Fruit fly (Drosophila melanogaster) whole organism, prepupa: ENCODE measurements around the gene hwt.

Experiments used
- Blimp-1 ChIP-seq: fragments of 200-800 bp; sonication (Bioruptor generic); optimal IDR thresholded peaks from 3 replicates; lab custom pipeline; 2017; ENCODE audit warnings: missing biosample characterization, missing genetic modification characterization, mild to moderate bottlenecking, moderate library complexity, missing genetic modification reagents
- CG10631 ChIP-seq: fragments of 200-800 bp; sonication (Bioruptor generic); optimal IDR thresholded peaks from 2 replicates; lab custom pipeline; 2016; ENCODE audit warnings: missing biosample characterization, missing genetic modification characterization
- CG11294 ChIP-seq: fragments of 200-800 bp; sonication (Bioruptor generic); IDR thresholded peaks from 2 replicates; pipeline ENCODE4 v1.3.6; 2022; ENCODE audit warnings: missing biosample characterization, missing genetic modification characterization
- CG15336 ChIP-seq: fragments of 200-800 bp; sonication (Bioruptor generic); IDR thresholded peaks from 2 replicates; pipeline ENCODE4 v1.3.6; 2022; ENCODE audit warnings: missing biosample characterization, missing genetic modification characterization
- CG16779 ChIP-seq: fragments of 200-800 bp; sonication (Bioruptor generic); optimal IDR thresholded peaks from 3 replicates; lab custom pipeline; 2017; ENCODE audit warnings: missing biosample characterization, mild to moderate bottlenecking, missing genetic modification characterization
- CG3032 ChIP-seq: fragments of 200-800 bp; optimal IDR thresholded peaks from 2 replicates; lab custom pipeline; 2019; ENCODE audit warnings: missing biosample characterization, mild to moderate bottlenecking, missing genetic modification characterization, moderate library complexity
- CG31627 ChIP-seq: fragments of 200-800 bp; sonication (Bioruptor generic); optimal IDR thresholded peaks from 3 replicates; lab custom pipeline; 2016; ENCODE audit warnings: missing biosample characterization, missing genetic modification characterization
- CG32006 ChIP-seq: fragments of 200-800 bp; sonication (Bioruptor generic); optimal IDR thresholded peaks from 3 replicates; lab custom pipeline; 2017; ENCODE audit warnings: missing biosample characterization, mild to moderate bottlenecking, missing genetic modification characterization
- CG34406 ChIP-seq: fragments of 200-800 bp; sonication (Bioruptor generic); optimal IDR thresholded peaks from 3 replicates; lab custom pipeline; 2016; ENCODE audit warnings: missing biosample characterization, missing genetic modification characterization
- CG3919 ChIP-seq: fragments of 200-800 bp; sonication (Bioruptor generic); optimal IDR thresholded peaks from 3 replicates; lab custom pipeline; 2016; ENCODE audit warnings: missing biosample characterization, missing genetic modification characterization
- CG4318 ChIP-seq: fragments of 200-800 bp; sonication (Bioruptor generic); optimal IDR thresholded peaks from 3 replicates; lab custom pipeline; 2017; ENCODE audit warnings: missing biosample characterization, mild to moderate bottlenecking, missing genetic modification characterization
- CG6163 ChIP-seq: fragments of 200-800 bp; sonication (Bioruptor generic); IDR thresholded peaks from 3 replicates; pipeline ENCODE4 v1.3.6; 2022; ENCODE audit warnings: missing biosample characterization, missing genetic modification characterization
- CG6276 ChIP-seq: fragments of 200-800 bp; sonication (Bioruptor generic); optimal IDR thresholded peaks from 2 replicates; lab custom pipeline; 2017; ENCODE audit warnings: missing biosample characterization, mild to moderate bottlenecking, missing genetic modification characterization
- CG6792 ChIP-seq: fragments of 200-800 bp; sonication (Bioruptor generic); optimal IDR thresholded peaks from 3 replicates; lab custom pipeline; 2016; ENCODE audit warnings: missing biosample characterization, missing genetic modification characterization
- CG6854 ChIP-seq: fragments of 200-800 bp; sonication (Bioruptor generic); optimal IDR thresholded peaks from 2 replicates; lab custom pipeline; 2017; ENCODE audit warnings: missing biosample characterization, mild to moderate bottlenecking, missing genetic modification characterization
- CG8119 ChIP-seq: fragments of 200-800 bp; sonication (Bioruptor generic); IDR thresholded peaks from 3 replicates; pipeline ENCODE4 v1.3.6; 2022; ENCODE audit warnings: missing biosample characterization, missing genetic modification characterization
- CG8632 ChIP-seq: fragments of 200-800 bp; sonication (Bioruptor generic); optimal IDR thresholded peaks from 3 replicates; lab custom pipeline; 2016; ENCODE audit warnings: missing biosample characterization, missing genetic modification characterization
- CG9139 ChIP-seq: fragments of 200-800 bp; sonication (Bioruptor generic); optimal IDR thresholded peaks from 3 replicates; lab custom pipeline; 2017; ENCODE audit warnings: missing biosample characterization, mild to moderate bottlenecking, missing genetic modification characterization
- Eip78C ChIP-seq: fragments of 200-800 bp; sonication (Bioruptor generic); peaks from one replicate; lab custom pipeline; 2016; ENCODE audit warnings: missing biosample characterization, missing genetic modification characterization
- Ets21C ChIP-seq: fragments of 200-800 bp; sonication (Bioruptor generic); optimal IDR thresholded peaks from 3 replicates; lab custom pipeline; 2016; ENCODE audit warnings: missing biosample characterization, missing genetic modification characterization
- Ets96B ChIP-seq: fragments of 200-800 bp; optimal IDR thresholded peaks from 2 replicates; lab custom pipeline; 2019; ENCODE audit warnings: missing biosample characterization, mild to moderate bottlenecking, missing genetic modification characterization, moderate library complexity
- Hr38 ChIP-seq: sonication (Bioruptor generic); optimal IDR thresholded peaks from 2 replicates; lab custom pipeline; 2016; ENCODE audit warnings: missing biosample characterization, missing genetic modification characterization
- Hr39 ChIP-seq: fragments of 200-800 bp; sonication (Bioruptor generic); optimal IDR thresholded peaks from 2 replicates; lab custom pipeline; 2016; ENCODE audit warnings: missing biosample characterization, missing genetic modification characterization
- Lpt ChIP-seq: fragments of 200-800 bp; sonication (Bioruptor generic); optimal IDR thresholded peaks from 3 replicates; lab custom pipeline; 2016; ENCODE audit warnings: missing biosample characterization, missing genetic modification characterization
- Met ChIP-seq: fragments of 200-800 bp; sonication (Bioruptor generic); optimal IDR thresholded peaks from 3 replicates; lab custom pipeline; 2016; ENCODE audit warnings: missing biosample characterization, missing genetic modification characterization
- OdsH ChIP-seq: fragments of 200-800 bp; sonication (Bioruptor generic); optimal IDR thresholded peaks from 3 replicates; lab custom pipeline; 2016; ENCODE audit warnings: missing biosample characterization, missing genetic modification characterization
- Smox ChIP-seq: fragments of 200-800 bp; sonication (Bioruptor generic); optimal IDR thresholded peaks from 3 replicates; lab custom pipeline; 2016; ENCODE audit warnings: missing biosample characterization, missing genetic modification characterization
- Sox102F ChIP-seq: fragments of 200-800 bp; sonication (Bioruptor generic); optimal IDR thresholded peaks from 2 replicates; lab custom pipeline; 2016; ENCODE audit warnings: missing biosample characterization, mild to moderate bottlenecking, missing genetic modification characterization
- Sox14 ChIP-seq: fragments of 200-800 bp; sonication (Bioruptor generic); optimal IDR thresholded peaks from 3 replicates; lab custom pipeline; 2016; ENCODE audit warnings: missing biosample characterization, missing genetic modification characterization
- achi ChIP-seq: fragments of 200-800 bp; sonication (Bioruptor generic); optimal IDR thresholded peaks from 3 replicates; lab custom pipeline; 2016; ENCODE audit warnings: missing biosample characterization, missing genetic modification characterization
- cyc ChIP-seq: fragments of 200-800 bp; sonication (Bioruptor generic); optimal IDR thresholded peaks from 3 replicates; lab custom pipeline; 2016; ENCODE audit warnings: missing biosample characterization, missing genetic modification characterization
- eg ChIP-seq: fragments of 200-800 bp; sonication (Bioruptor generic); IDR thresholded peaks from 3 replicates; pipeline ENCODE4 v1.3.6; 2022; ENCODE audit warnings: missing biosample characterization, missing genetic modification characterization
- esn ChIP-seq: fragments of 200-800 bp; sonication (Bioruptor generic); optimal IDR thresholded peaks from 2 replicates; lab custom pipeline; 2016; ENCODE audit warnings: missing biosample characterization, mild to moderate bottlenecking, missing genetic modification characterization, moderate library complexity
- fkh ChIP-seq: fragments of 200-800 bp; sonication (Bioruptor generic); optimal IDR thresholded peaks from 3 replicates; lab custom pipeline; 2017; ENCODE audit warnings: missing biosample characterization, mild to moderate bottlenecking, missing genetic modification characterization, moderate library complexity
- lz ChIP-seq: fragments of 200-800 bp; sonication (Bioruptor generic); optimal IDR thresholded peaks from 3 replicates; lab custom pipeline; 2016; ENCODE audit warnings: missing biosample characterization, missing genetic modification characterization
- net ChIP-seq: fragments of 200-800 bp; sonication (Bioruptor generic); optimal IDR thresholded peaks from 3 replicates; lab custom pipeline; 2016; ENCODE audit warnings: missing biosample characterization, missing genetic modification characterization
- svp ChIP-seq: fragments of 200-800 bp; sonication (Bioruptor generic); peaks from one replicate; lab custom pipeline; 2016; ENCODE audit warnings: missing biosample characterization, missing genetic modification characterization
- topi ChIP-seq: fragments of 200-800 bp; sonication (Bioruptor generic); optimal IDR thresholded peaks from 3 replicates; lab custom pipeline; 2016; ENCODE audit warnings: missing biosample characterization, missing genetic modification characterization
- vri ChIP-seq: fragments of 200-800 bp; sonication (Bioruptor generic); optimal IDR thresholded peaks from 3 replicates; lab custom pipeline; 2016; ENCODE audit warnings: missing biosample characterization, mild to moderate bottlenecking, missing genetic modification characterization

Gene hwt

DNA sequence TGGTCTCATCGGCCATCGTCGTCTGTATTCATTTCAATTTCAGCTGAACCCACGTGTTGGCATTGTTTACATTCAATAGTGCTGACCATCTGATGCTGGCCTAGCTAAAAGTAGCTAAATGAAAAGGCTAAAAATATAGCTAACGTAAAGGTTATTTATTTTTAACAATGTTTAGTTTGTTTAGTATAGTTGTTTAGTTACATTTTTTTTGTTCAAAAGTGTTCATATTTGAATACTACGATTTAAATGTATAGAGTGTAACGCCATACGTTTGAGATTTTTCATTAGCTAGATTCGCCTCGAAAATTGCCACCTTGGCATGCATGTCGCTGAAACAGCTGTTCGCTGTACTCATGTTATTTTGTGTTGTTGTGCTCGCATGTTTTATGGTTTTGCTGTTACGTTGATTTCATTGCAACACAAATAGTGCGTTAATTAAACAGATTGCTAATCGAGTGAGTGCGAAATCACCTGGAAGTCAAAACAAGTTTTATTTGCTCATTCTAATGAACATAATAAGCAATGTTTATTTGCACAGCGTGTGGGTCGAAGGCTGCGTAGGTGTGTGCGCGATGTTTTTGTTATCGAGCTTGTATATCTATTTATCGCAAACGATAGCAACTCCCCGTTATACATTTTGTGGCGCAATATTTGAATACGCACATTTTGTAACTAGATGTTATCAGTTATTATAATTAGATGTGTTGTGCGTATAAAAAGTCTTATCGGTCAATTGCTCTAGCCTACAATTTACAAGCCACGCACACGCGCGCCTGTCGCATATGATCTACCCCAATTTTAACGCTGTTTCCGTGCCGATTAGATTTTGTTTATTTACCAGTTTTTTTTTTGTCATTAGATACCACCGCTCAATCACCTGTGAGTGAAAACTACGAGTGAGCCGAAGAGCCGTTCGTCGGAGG, 43.5 kb upstream of the hwt start, which contains the start of the genes CG1463 and Fpgs1:
CG1463 (minus strand) TSS at position 132 of the 923 bp plus-strand sequence.
Fpgs1 (plus strand) TSS at position 332 of the 923 bp plus-strand sequence.
- no peak for TF ChIP-seq Hr38 (GFP tag; lab: Kevin White, UChicago)
- no peak for TF ChIP-seq vri (GFP tag; lab: Kevin White, UChicago)
- TF ChIP-seq eg (GFP tag; lab: Robert Waterston, UW): no peak
- TF ChIP-seq OdsH: no peak
- TF ChIP-seq CG9139 (GFP tag; lab: Kevin White, UChicago): no peak
- TF ChIP-seq esn (GFP tag; lab: Kevin White, UChicago): peak; percentile 53
- no peak for TF ChIP-seq CG32006 (GFP tag; lab: Kevin White, UChicago)
- no peak for TF ChIP-seq Smox
- 0 out of 2 replicates have a peak, but pooled peaks have one; percentile 7 for TF ChIP-seq CG15336 (GFP tag; lab: Robert Waterston, UW)
- TF ChIP-seq Met (GFP tag; lab: Kevin White, UChicago): no peak
- no peak for TF ChIP-seq CG11294
- no peak for TF ChIP-seq Eip78C (GFP tag; lab: Kevin White, UChicago)
- no peak for TF ChIP-seq CG6276
- no peak for TF ChIP-seq Hr39 (GFP tag; lab: Kevin White, UChicago)
- no peak for TF ChIP-seq Sox102F (GFP tag; lab: Kevin White, UChicago)
- peak; percentile 92 for TF ChIP-seq fkh (GFP tag; lab: Kevin White, UChicago)
- no peak for TF ChIP-seq CG4318 (GFP tag; lab: Kevin White, UChicago)

DNA sequence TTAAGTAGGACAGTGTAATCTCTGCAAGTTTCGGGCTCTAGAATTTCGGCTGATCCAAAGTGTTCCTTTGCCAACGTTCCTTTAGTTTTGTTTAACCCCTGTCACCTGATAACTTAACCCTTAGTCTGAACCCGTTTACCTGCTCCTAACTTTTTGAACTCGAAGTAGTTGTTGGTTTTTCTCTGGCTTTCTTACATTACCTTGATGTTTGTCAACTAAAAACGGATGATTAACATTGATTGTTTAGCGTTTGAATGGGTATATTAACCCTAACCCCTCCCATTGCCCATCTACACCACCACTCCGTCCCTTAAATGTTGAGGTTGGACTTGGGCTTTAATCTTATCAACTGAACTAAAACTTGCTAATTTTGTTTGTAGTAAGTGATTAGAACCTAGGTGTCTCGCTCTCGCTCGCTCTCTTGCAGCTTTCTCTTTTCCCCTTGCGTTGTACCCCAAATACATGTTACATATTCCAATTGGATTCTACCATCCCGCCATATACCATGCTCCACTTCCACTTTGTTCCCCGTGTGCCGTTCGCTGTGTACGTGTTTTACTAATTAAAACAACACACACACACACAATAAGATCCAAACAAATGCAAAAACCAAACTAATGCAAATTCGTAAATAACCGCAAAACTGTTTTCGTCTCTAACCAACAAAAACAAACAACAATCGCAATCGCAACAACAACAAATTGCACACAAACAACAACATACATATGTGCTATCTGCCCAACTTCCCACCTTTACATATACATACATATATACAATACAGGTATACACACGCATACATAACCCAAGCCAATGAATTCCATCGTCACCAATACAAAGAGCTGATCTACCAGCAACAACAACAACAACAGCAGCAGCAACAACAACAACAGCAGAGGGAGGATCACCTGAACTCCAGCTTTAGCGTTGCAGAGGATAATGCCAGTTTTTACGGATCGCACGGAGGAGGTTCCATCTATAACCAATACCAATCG, 32.8 kb upstream of the hwt start:
- TF ChIP-seq CG3919: no peak
- TF ChIP-seq Ets21C (GFP tag; lab: Kevin White, UChicago): no peak
- TF ChIP-seq CG32006 (GFP tag; lab: Kevin White, UChicago): no peak
- TF ChIP-seq CG9139 (GFP tag; lab: Kevin White, UChicago): no peak
- no peak for TF ChIP-seq Hr39 (GFP tag; lab: Kevin White, UChicago)
- no peak for TF ChIP-seq achi (GFP tag; lab: Kevin White, UChicago)
- TF ChIP-seq cyc (GFP tag; lab: Kevin White, UChicago): no peak
- no peak for TF ChIP-seq net
- no peak for TF ChIP-seq CG6792 (GFP tag; lab: Kevin White, UChicago)

DNA sequence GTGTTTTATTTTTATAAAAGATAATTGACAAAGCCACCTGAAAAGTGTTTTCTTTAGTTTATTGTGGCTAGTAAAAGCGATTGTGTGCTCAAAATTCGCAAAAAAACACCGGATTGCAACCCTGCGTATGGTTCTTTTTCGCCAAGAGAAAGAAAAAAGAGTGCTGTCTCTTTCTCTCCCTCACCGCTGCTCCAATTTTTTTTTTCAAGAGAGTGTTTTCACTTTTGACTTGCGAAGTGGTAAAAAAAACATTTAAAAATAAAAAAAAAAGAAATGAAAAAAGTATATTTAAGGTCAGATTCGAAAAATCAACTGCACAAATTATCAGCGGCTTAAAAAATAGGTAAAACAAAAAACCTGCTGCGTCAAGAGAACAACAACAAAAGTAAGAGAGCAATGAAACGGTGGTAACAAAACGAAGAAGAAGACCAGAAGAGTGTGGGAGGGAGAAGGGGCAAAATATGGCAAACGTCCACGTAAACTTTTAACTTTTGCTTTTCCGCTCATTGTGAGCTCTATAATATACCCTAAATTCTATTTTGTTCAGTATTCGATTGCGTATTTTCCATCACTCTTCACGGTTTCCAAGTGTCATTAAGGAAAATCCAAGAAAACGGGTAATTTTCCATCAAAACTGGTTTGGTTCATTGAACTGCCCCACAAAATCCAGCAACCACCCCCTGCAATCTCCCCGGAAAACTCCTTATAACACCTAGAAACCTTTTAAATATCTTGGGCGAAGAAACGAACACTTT, 28.3 kb upstream of the hwt start:
- TF ChIP-seq CG15336 (GFP tag; lab: Robert Waterston, UW) (0 out of 2 replicates have a peak, but pooled peaks have one; percentile 13), eg (GFP tag; lab: Robert Waterston, UW) (peak; percentile 59; the same call in 2 of the 3 replicates), fkh (GFP tag; lab: Kevin White, UChicago) (peak; percentile 18), Hr39 (GFP tag; lab: Kevin White, UChicago) (no peak), Sox102F (GFP tag; lab: Kevin White, UChicago) (no peak), Ets96B (tag; lab: Kevin White, UChicago) (peak; percentile 11), svp (GFP tag; lab: Kevin White, UChicago) (peak; percentile 98), CG8119 (peak; percentile 65), CG31627 (GFP tag; lab: Kevin White, UChicago) (no peak), CG6792 (GFP tag; lab: Kevin White, UChicago) (peak; percentile 52), CG34406 (GFP tag; lab: Kevin White, UChicago) (peak; percentile 67), vri (GFP tag; lab: Kevin White, UChicago) (peak; percentile 79), Blimp-1 (GFP tag; lab: Kevin White, UChicago) (peak; percentile 66), CG3919 (no peak), CG6854 (peak; percentile 90), CG8632 (peak; percentile 58), achi (GFP tag; lab: Kevin White, UChicago) (no peak), Sox14 (GFP tag; lab: Kevin White, UChicago) (peak; percentile 7), CG6163 (GFP tag; lab: Robert Waterston, UW) (peak; percentile 63; the same call in 2 of the 3 replicates), topi (GFP tag; lab: Kevin White, UChicago) (peak; percentile 80), Ets21C (GFP tag; lab: Kevin White, UChicago) (no peak), CG10631 (GFP tag; lab: Kevin White, UChicago) (no peak), CG3032 (tag; lab: Kevin White, UChicago) (peak; percentile 11), esn (GFP tag; lab: Kevin White, UChicago) (peak; percentile 68), CG16779 (tag; lab: Kevin White, UChicago) (peak; percentile 69), Eip78C (GFP tag; lab: Kevin White, UChicago) (no peak), net (peak; percentile 36), Lpt (peak; percentile 53), lz (GFP tag; lab: Kevin White, UChicago) (peak; percentile 29), CG6276 (peak; percentile 63)
